Worm (Caenorhabditis elegans) whole organism, L4 larva: ENCODE results near the gene F20C5.11.

Experiments used
- R02D3.7 ChIP-seq: fragments of 150-350 bp; sonication (generic microtip); optimal IDR thresholded peaks from 3 replicates; lab custom pipeline; 2014; ENCODE audit warnings: missing biosample characterization, missing genetic modification characterization
- Y48G9A.11 ChIP-seq: fragments of 200-800 bp; sonication (Bioruptor generic); IDR thresholded peaks from 2 replicates; pipeline ENCODE4 v1.3.6; 2022; ENCODE audit warnings: missing genetic modification reagents, missing genetic modification characterization, missing compliant biosample characterization
- aly-2 ChIP-seq: sonication (generic microtip); optimal IDR thresholded peaks from 2 replicates; lab custom pipeline; 2018; ENCODE audit warnings: missing biosample characterization, missing genetic modification characterization
- ama-1 ChIP-seq: fragments of 150-350 bp; optimal IDR thresholded peaks from 2 replicates; lab custom pipeline; 2014; ENCODE audit warnings: inconsistent platforms, mixed read lengths
- ces-1 ChIP-seq: fragments of 150-350 bp; sonication (generic microtip); optimal IDR thresholded peaks from 4 replicates; lab custom pipeline; 2014; ENCODE audit warnings: missing biosample characterization, missing genetic modification reagents, missing genetic modification characterization
- lin-38 ChIP-seq: fragments of 200-800 bp; sonication (Bioruptor generic); IDR thresholded peaks from 2 replicates; pipeline ENCODE4 v1.3.6; 2022; ENCODE audit warnings: missing genetic modification reagents, missing genetic modification characterization, missing compliant biosample characterization
- lsy-2 ChIP-seq, 2 experiments: fragments of 150-350 bp in 1 of 2; sonication (generic microtip) in 1 of 2; optimal IDR thresholded peaks; 2 replicates each; lab custom pipeline; 2014 to 2017; ENCODE audit warnings: missing biosample characterization in 2 of 2, missing genetic modification characterization in 2 of 2
- nhr-111 ChIP-seq: fragments of 200-800 bp; sonication (Bioruptor generic); optimal IDR thresholded peaks from 2 replicates; lab custom pipeline; 2018; ENCODE audit warnings: mild to moderate bottlenecking, missing genetic modification characterization, missing compliant biosample characterization
- nhr-25 ChIP-seq: sonication (generic microtip); optimal IDR thresholded peaks from 2 replicates; lab custom pipeline; 2017; ENCODE audit warnings: missing genetic modification characterization, mild to moderate bottlenecking, missing compliant biosample characterization, antibody characterized with exemption, moderate library complexity, borderline replicate concordance; ENCODE audit not compliant: insufficient read depth
- nhr-6 ChIP-seq: fragments of 150-350 bp; optimal IDR thresholded peaks from 2 replicates; lab custom pipeline; 2014; ENCODE audit warnings: missing biosample characterization, missing genetic modification characterization
- snpc-4 ChIP-seq: fragments of 150-350 bp; optimal IDR thresholded peaks from 2 replicates; lab custom pipeline; 2014; ENCODE audit warnings: missing biosample characterization, missing genetic modification characterization
- vab-7 ChIP-seq: fragments of 200-800 bp; sonication (Bioruptor generic); IDR thresholded peaks from 2 replicates; pipeline ENCODE4 v1.3.6; 2022; ENCODE audit warnings: missing genetic modification reagents, missing genetic modification characterization, missing compliant biosample characterization
- zag-1 ChIP-seq: fragments of 150-350 bp; optimal IDR thresholded peaks from 2 replicates; lab custom pipeline; 2014; ENCODE audit warnings: missing biosample characterization, missing genetic modification characterization

DNA sequence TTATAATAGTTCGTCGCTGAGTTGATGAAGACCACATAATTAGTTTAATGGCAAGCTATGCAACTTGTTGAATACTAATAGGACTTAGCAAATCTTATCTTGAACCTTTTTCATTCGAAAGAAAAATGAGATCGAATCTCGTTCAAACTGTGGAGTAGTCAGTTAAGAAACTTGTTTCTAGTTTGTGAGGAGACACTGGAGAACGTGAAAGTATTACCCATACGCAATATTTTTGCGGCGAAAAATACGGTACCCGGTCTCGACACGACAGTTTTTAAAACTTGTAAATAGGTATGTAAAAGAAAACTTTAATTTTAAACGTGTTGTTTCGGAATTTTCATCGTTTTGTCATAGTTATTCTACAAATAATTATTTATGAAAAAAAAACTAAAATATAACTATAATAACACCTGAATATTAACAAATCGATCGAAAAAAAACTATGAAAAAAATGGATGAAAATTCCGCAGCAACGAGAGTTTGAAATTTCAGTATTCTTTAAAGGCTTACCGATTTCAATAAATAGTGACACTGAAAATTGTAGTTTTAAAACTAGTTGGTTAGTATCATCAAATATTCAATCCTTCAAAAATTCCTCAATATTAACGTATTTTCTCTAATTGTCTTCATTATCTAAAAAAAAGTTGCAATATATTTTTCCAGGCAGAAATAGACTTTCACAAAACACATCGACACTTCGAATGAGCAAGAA is 16.0 kb downstream of the F20C5.11 start, which contains the start of the genes F20C5.7 and parg-1:
- no peak for TF ChIP-seq vab-7
- TF ChIP-seq R02D3.7 (tag; lab: Kevin White, UChicago): no peak
- TF ChIP-seq nhr-25 (tag; lab: Kevin White, UChicago): no peak
- TF ChIP-seq ces-1 (GFP tag; lab: Kevin White, UChicago): no peak
- TF ChIP-seq snpc-4 (tag; lab: Kevin White, UChicago): no peak
- TF ChIP-seq lsy-2 (tag; optimal IDR thresholded peaks at IDR 0.05; lab: Kevin White, UChicago): no peak
- no peak for TF ChIP-seq nhr-6 (tag; lab: Kevin White, UChicago)
- no peak for TF ChIP-seq ama-1 (lab: Kevin White, UChicago)
- no peak for TF ChIP-seq nhr-111 (GFP tag; lab: Kevin White, UChicago)
- no peak for TF ChIP-seq aly-2
- TF ChIP-seq zag-1 (tag; lab: Kevin White, UChicago): no peak
- TF ChIP-seq Y48G9A.11 (GFP tag; lab: Robert Waterston, UW): no peak
- no peak for TF ChIP-seq lin-38 (GFP tag; lab: Robert Waterston, UW)
